In genomic region chrII:5429522-5430257, ce11 we compare ENCODE assay signal across 8 worm cellular contexts.
TF ChIP-seq lines count a peak whose summit lies in the region.

Gene F07F6.4, minus strand, starts transcription at chrII:5429572.
Gene F07F6.2, plus strand, starts transcription at chrII:5430207.

TF ChIP-seq in whole organism, L1 larva, 84 proteins besides CTCF, POLR2A, EP300 and RAD21 (continues in another document):
- TF ChIP-seq swsn-7 (tag; optimal IDR thresholded peaks at IDR 0.05; lab: Kevin White, UChicago) (no peak), lin-35 (GFP tag; optimal IDR thresholded peaks at IDR 0.05; lab: Kevin White, UChicago) (peak; percentile 44 to 63), rnt-1 (tag; optimal IDR thresholded peaks at IDR 0.05; lab: Kevin White, UChicago) (peak; percentile 20), lsy-2 (tag; optimal IDR thresholded peaks at IDR 0.05; lab: Kevin White, UChicago) (peak in 1 of 2 experiments; percentile 15), nhr-47 (tag; optimal IDR thresholded peaks at IDR 0.05; lab: Kevin White, UChicago) (peak; percentile 2), dpl-1 (GFP tag; optimal IDR thresholded peaks at IDR 0.05; lab: Kevin White, UChicago) (peak; percentile 30 to 64 (median 42)), xbp-1 (tag; optimal IDR thresholded peaks at IDR 0.05; lab: Kevin White, UChicago) (peak; percentile 68), efl-1 (optimal IDR thresholded peaks at IDR 0.05; lab: Kevin White, UChicago) (peak; percentile 40 to 55), efl-1 (GFP tag; optimal IDR thresholded peaks at IDR 0.05 in 1 of 2; lab: Kevin White, UChicago) (peak; percentile 56 to 89), blmp-1 (tag; optimal IDR thresholded peaks at IDR 0.05; lab: Kevin White, UChicago) (peak; percentile 34), F16B12.6 (tag; optimal IDR thresholded peaks at IDR 0.05; lab: Kevin White, UChicago) (peak; percentile 92)

TF ChIP-seq in whole organism, L2 larva, 48 proteins besides CTCF, POLR2A, EP300 and RAD21:
- TF ChIP-seq snpc-4 (tag; optimal IDR thresholded peaks at IDR 0.05; lab: Kevin White, UChicago) (no peak), lin-13 (GFP tag; optimal IDR thresholded peaks at IDR 0.05; lab: Kevin White, UChicago) (peak; percentile 5), elt-1 (tag; optimal IDR thresholded peaks at IDR 0.05; lab: Kevin White, UChicago) (no peak), nhr-129 (tag; optimal IDR thresholded peaks at IDR 0.05; lab: Kevin White, UChicago) (peak; percentile 8), lsy-2 (tag; optimal IDR thresholded peaks at IDR 0.05; lab: Kevin White, UChicago) (peak in 1 of 2 experiments; percentile 58), Y55F3AM.14 (GFP tag; optimal IDR thresholded peaks at IDR 0.05; lab: Kevin White, UChicago) (no peak), fos-1 (tag; optimal IDR thresholded peaks at IDR 0.05; lab: Kevin White, UChicago) (no peak), C34F6.9 (tag; optimal IDR thresholded peaks at IDR 0.05; lab: Kevin White, UChicago) (peak; percentile 59), crh-2 (tag; optimal IDR thresholded peaks at IDR 0.05; lab: Kevin White, UChicago) (peak; percentile 88)
TF ChIP-seq in whole organism, L2 larva: peak in this region for 5.

TF ChIP-seq in whole organism, L3 larva, 47 proteins besides CTCF, POLR2A, EP300 and RAD21:
- no peak for TF ChIP-seq nhr-77 (tag; optimal IDR thresholded peaks at IDR 0.05; lab: Kevin White, UChicago)
- peak; percentile 31 for TF ChIP-seq nfya-1 (tag; optimal IDR thresholded peaks at IDR 0.05; lab: Kevin White, UChicago; ENCODE audit: insufficient read depth)
- peak; percentile 41 for TF ChIP-seq snpc-4 (tag; optimal IDR thresholded peaks at IDR 0.05; lab: Kevin White, UChicago)
- TF ChIP-seq hmg-11 (tag; optimal IDR thresholded peaks at IDR 0.05; lab: Kevin White, UChicago): peak; percentile 22
- peak; percentile 28 for TF ChIP-seq lin-15B (tag; optimal IDR thresholded peaks at IDR 0.05; lab: Kevin White, UChicago)
- peak; percentile 49 for TF ChIP-seq elt-2 (tag; optimal IDR thresholded peaks at IDR 0.05; lab: Kevin White, UChicago)
- TF ChIP-seq elt-1 (tag; optimal IDR thresholded peaks at IDR 0.05; lab: Kevin White, UChicago): no peak
- TF ChIP-seq pqm-1 (tag; optimal IDR thresholded peaks at IDR 0.05; lab: Kevin White, UChicago): no peak
- peak; percentile 7 for TF ChIP-seq nhr-25 (tag; optimal IDR thresholded peaks at IDR 0.05; lab: Kevin White, UChicago)
TF ChIP-seq in whole organism, L3 larva: peak in this region for 6.

TF ChIP-seq in whole organism, L4 larva, 104 proteins besides CTCF, POLR2A, EP300 and RAD21 (continues in another document):
- TF ChIP-seq vab-7 (GFP tag; IDR thresholded peaks at IDR 0.05; lab: Robert Waterston, UW) (no peak), spr-3 (GFP tag; optimal IDR thresholded peaks at IDR 0.05; lab: Kevin White, UChicago) (no peak), nhr-6 (tag; optimal IDR thresholded peaks at IDR 0.05; lab: Kevin White, UChicago) (peak; percentile 15), lin-38 (GFP tag; IDR thresholded peaks at IDR 0.05; lab: Robert Waterston, UW) (peak; percentile 46; the same call in 1 of the 2 replicates), dve-1 (tag; optimal IDR thresholded peaks at IDR 0.05; lab: Kevin White, UChicago; ENCODE audit: insufficient read depth) (peak; percentile 39), pqm-1 (tag; optimal IDR thresholded peaks at IDR 0.05; lab: Kevin White, UChicago) (peak; percentile 27), F10B5.3 (tag; optimal IDR thresholded peaks at IDR 0.05; lab: Kevin White, UChicago) (no peak), ceh-32 (tag; optimal IDR thresholded peaks at IDR 0.05; lab: Kevin White, UChicago; ENCODE audit: poor library complexity) (no peak), mes-2 (tag; optimal IDR thresholded peaks at IDR 0.05; lab: Kevin White, UChicago; ENCODE audit: poor library complexity, severe bottlenecking) (peak; percentile 68), mxl-3 (GFP tag; optimal IDR thresholded peaks at IDR 0.05; lab: Kevin White, UChicago) (peak; percentile 7), dpl-1 (GFP tag; optimal IDR thresholded peaks at IDR 0.05; lab: Kevin White, UChicago) (peak; percentile 59), aha-1 (tag; lab: Kevin White, UChicago) (peak; percentile 90)

TF ChIP-seq in whole organism, early embryonic, 17 proteins besides CTCF, POLR2A, EP300 and RAD21:
- TF ChIP-seq tbx-37 (GFP tag; conservative IDR thresholded peaks at IDR 0.05; lab: Robert Waterston, UW): no peak
- no peak for TF ChIP-seq tra-4 (tag; optimal IDR thresholded peaks at IDR 0.05; lab: Kevin White, UChicago)
- no peak for TF ChIP-seq ama-1 (optimal IDR thresholded peaks at IDR 0.05; lab: Kevin White, UChicago)
- no peak for TF ChIP-seq pes-1 (GFP tag; IDR thresholded peaks at IDR 0.05; lab: Robert Waterston, UW)
- peak; percentile 9 for TF ChIP-seq F13C5.2 (tag; optimal IDR thresholded peaks at IDR 0.05; lab: Kevin White, UChicago)
- TF ChIP-seq tbx-11 (GFP tag; IDR thresholded peaks at IDR 0.05; lab: Robert Waterston, UW): no peak
- no peak for TF ChIP-seq hnd-1 (tag; optimal IDR thresholded peaks at IDR 0.05; lab: Kevin White, UChicago)

TF ChIP-seq in whole organism, late embryonic, 69 proteins besides CTCF, POLR2A, EP300 and RAD21:
- TF ChIP-seq dve-1 (tag; optimal IDR thresholded peaks at IDR 0.05; lab: Kevin White, UChicago) (peak; percentile 3), tbx-2 (tag; optimal IDR thresholded peaks at IDR 0.05; lab: Kevin White, UChicago) (peak; percentile 9), unc-3 (GFP tag; conservative IDR thresholded peaks at IDR 0.05; lab: Robert Waterston, UW) (no peak), unc-3 (tag; optimal IDR thresholded peaks at IDR 0.05; lab: Kevin White, UChicago) (peak; percentile 19), pha-4 (tag; optimal IDR thresholded peaks at IDR 0.05; lab: Kevin White, UChicago) (no peak), sdc-2 (tag; optimal IDR thresholded peaks at IDR 0.05; lab: Kevin White, UChicago) (no peak), C38D4.7 (GFP tag; optimal IDR thresholded peaks at IDR 0.05; lab: Kevin White, UChicago) (no peak), gmeb-2 (tag; optimal IDR thresholded peaks at IDR 0.05; lab: Kevin White, UChicago) (no peak), unc-42 (tag; optimal IDR thresholded peaks at IDR 0.05; lab: Kevin White, UChicago) (peak; percentile 35), ztf-16 (tag; optimal IDR thresholded peaks at IDR 0.05; lab: Kevin White, UChicago) (no peak)

TF ChIP-seq in whole organism, mixed stage, embryonic, 35 proteins besides CTCF, POLR2A, EP300 and RAD21:
- peak; percentile 0 for TF ChIP-seq ham-2 (GFP tag; optimal IDR thresholded peaks at IDR 0.05; lab: Kevin White, UChicago)
- TF ChIP-seq sptf-1 (tag; optimal IDR thresholded peaks at IDR 0.05; lab: Kevin White, UChicago): no peak
- no peak for TF ChIP-seq flh-1 (GFP tag; optimal IDR thresholded peaks at IDR 0.05; lab: Kevin White, UChicago)
- peak; percentile 19 for TF ChIP-seq ceh-83 (GFP tag; optimal IDR thresholded peaks at IDR 0.05; lab: Kevin White, UChicago)
- TF ChIP-seq ceh-43 (GFP tag; optimal IDR thresholded peaks at IDR 0.05; lab: Kevin White, UChicago): no peak
- TF ChIP-seq zip-8 (tag; optimal IDR thresholded peaks at IDR 0.05; lab: Kevin White, UChicago): no peak
- no peak for TF ChIP-seq cnd-1 (tag; optimal IDR thresholded peaks at IDR 0.05; lab: Kevin White, UChicago)
- no peak for TF ChIP-seq elt-3 (tag; optimal IDR thresholded peaks at IDR 0.05; lab: Kevin White, UChicago)
- TF ChIP-seq lin-13 (tag; optimal IDR thresholded peaks at IDR 0.05; lab: Kevin White, UChicago): no peak
- no peak for TF ChIP-seq nhr-76 (tag; optimal IDR thresholded peaks at IDR 0.05; lab: Kevin White, UChicago)
- no peak for TF ChIP-seq ceh-39 (tag; optimal IDR thresholded peaks at IDR 0.05; lab: Kevin White, UChicago)
- TF ChIP-seq mep-1 (tag; optimal IDR thresholded peaks at IDR 0.05; lab: Kevin White, UChicago): peak; percentile 7
- no peak for TF ChIP-seq mab-5 (tag; optimal IDR thresholded peaks at IDR 0.05; lab: Kevin White, UChicago)

TF ChIP-seq in whole organism, young adult, 124 proteins besides CTCF, POLR2A, EP300 and RAD21:
- TF ChIP-seq lir-1 (GFP tag; conservative IDR thresholded peaks at IDR 0.05; lab: Robert Waterston, UW): no peak
- TF ChIP-seq Y95B8A.8 (GFP tag; IDR thresholded peaks at IDR 0.05; lab: Robert Waterston, UW): no peak
- TF ChIP-seq ceh-40 (GFP tag; IDR thresholded peaks at IDR 0.05; lab: Robert Waterston, UW): no peak
- TF ChIP-seq aptf-2 (GFP tag; conservative IDR thresholded peaks at IDR 0.05; lab: Robert Waterston, UW): no peak
- peak; percentile 89 to 94 for TF ChIP-seq let-607 (tag; optimal IDR thresholded peaks at IDR 0.05; lab: Kevin White, UChicago)
- peak; percentile 14 for TF ChIP-seq attf-5 (GFP tag; optimal IDR thresholded peaks at IDR 0.05; lab: Kevin White, UChicago)
